Fruit fly (Drosophila melanogaster) whole organism, larva: ENCODE measurements around the gene CG3408.
A peak's percentile ranks its signal among the peaks of the same experiment; 100 is the strongest.

Source experiments
- noc ChIP-seq: fragments of 200-800 bp; sonication (Bioruptor generic); optimal IDR thresholded peaks from 3 replicates; lab custom pipeline; 2019; ENCODE audit warnings: missing biosample characterization, mild to moderate bottlenecking, missing genetic modification characterization, moderate library complexity

The CG3408 gene

dm6 chr3L:9509037-9509830 is at the start of gene CG3408:
Gene CG3408 (minus strand): TSS chr3L:9509583.
- TF ChIP-seq noc (tag; lab: Kevin White, UChicago), result peak; percentile 43

dm6 chr3L:9559040-9559439 is 49.7 kb upstream of the CG3408 start:
- TF ChIP-seq noc (tag; lab: Kevin White, UChicago), result no peak

- no peak for TF ChIP-seq noc (tag; lab: Kevin White, UChicago)
Measured at dm6 chr3L:9556666-9557065, 47.3 kb upstream of the CG3408 start.

DNA sequence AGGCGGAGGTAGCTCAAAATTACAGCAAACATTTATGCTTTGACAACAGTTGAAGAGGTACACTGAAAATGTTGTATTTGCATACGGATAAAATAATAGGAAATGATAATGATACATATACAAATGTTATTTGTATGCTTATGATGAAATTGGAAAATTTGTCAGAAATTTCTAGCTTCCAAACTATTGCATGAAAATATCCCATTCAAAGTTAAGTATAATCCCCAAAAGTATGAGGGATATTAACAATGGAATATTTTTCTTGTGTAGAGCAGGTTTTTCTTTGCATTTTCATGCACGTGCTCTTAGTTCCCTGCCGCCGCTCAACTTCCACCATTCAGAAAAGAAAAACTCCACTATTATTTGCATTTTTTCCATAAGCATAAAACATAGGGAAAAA is 45.6 kb upstream of the CG3408 start:
- no peak for TF ChIP-seq noc (tag; lab: Kevin White, UChicago)

DNA sequence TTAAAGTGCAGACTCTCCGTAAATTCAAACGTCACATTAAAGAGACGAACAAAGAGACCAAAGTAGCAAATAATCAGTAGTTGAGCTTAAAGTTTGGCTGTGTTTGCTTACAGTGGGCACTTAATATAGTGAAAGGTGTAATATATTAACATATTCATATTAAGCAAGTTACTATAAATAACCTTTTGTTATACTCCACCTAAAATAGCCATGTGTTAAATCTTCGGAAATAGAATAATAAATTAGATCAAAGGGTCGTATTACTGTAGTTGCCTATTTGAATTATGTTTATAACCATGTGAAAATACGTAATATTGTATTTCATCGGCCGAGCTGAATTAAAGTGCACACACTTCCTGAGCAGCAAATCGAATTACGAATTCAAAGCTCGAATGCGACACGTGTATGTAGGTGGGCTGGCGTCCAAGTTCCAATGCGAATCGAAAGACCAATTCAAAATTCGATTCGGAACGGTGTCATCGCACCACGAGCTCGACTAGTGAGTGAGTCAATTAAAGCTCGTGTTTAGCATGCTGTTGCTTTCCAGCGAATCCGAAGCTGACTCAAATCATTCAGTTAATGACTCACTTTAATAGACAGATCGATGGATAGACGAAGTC is 42.9 kb upstream of the CG3408 start:
- no peak for TF ChIP-seq noc (tag; lab: Kevin White, UChicago)

DNA sequence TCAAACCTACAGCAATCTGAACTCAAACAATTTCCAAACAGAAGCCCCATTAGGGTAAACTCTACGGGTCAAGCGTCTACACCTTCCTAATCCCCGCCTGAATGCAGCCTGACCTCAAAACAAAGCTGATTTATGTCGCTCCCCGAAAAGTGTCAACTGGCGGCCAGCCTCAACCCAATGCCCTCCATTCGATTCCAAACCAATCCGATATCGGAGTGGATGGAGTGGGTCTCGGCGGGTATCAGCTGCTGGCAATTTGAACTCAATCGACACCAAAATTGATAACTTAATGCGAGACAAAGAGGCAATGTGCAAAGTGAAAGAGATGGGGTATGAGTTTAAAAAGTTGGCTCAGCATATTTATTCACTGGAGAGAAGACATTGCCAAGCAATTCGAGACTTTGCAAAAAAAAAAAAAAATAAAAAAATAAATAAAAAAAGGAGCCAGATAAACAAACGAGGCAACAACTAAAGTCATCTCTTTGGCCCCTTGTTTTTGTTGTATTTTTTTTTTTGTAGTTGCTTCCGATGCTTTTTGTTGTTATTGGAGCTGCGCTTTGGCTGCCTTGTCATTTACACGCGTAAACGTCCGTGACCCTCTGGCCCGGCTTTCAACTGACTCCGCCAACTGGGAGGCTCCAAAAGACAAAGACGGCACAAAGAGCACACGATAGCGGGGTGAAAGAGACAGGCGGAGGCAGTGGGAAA is 41.6 kb upstream of the CG3408 start:
- no peak for TF ChIP-seq noc (tag; lab: Kevin White, UChicago)

- TF ChIP-seq noc (tag; lab: Kevin White, UChicago), result no peak
Measured at dm6 chr3L:9549690-9550303, 40.4 kb upstream of the CG3408 start.

DNA sequence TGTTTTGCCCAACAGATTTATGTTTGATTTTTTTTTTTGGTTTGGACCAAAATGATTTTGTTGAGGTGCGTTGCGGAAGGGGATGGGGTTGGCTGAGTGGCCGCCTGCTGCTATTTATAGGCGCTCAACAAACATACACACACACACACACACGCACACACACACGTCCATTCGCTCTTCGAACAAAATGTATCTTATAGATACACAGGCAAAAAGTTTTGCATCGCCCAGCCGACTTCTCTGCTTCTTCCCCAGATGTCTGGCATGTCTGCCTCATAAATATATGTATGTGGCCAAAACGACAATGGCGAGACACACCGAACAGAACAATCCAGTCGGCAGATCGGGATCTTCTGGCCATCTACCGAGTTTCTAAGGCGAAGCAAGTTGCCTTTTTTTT is 39.4 kb upstream of the CG3408 start:
- no peak for TF ChIP-seq noc (tag; lab: Kevin White, UChicago)

DNA sequence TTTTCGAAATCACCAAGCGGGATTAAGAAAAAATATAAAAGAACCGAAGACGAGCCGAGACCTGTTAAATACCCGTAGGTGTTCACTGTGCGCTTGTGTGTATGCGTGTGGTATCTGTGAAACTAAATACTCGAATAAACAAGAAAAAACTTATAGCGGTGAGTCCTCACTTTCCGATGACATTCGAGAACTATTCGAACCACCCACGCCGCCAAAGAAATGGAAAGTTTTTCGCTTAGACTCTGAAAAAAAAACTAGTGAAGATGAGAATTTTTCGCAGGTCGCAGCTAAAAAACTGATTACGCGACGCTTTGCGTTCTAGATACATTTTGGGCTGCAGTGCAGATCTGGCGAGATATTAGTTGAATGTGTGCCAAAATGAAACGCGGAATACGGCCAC is 38.5 kb upstream of the CG3408 start:
- TF ChIP-seq noc (tag; lab: Kevin White, UChicago), result no peak

DNA sequence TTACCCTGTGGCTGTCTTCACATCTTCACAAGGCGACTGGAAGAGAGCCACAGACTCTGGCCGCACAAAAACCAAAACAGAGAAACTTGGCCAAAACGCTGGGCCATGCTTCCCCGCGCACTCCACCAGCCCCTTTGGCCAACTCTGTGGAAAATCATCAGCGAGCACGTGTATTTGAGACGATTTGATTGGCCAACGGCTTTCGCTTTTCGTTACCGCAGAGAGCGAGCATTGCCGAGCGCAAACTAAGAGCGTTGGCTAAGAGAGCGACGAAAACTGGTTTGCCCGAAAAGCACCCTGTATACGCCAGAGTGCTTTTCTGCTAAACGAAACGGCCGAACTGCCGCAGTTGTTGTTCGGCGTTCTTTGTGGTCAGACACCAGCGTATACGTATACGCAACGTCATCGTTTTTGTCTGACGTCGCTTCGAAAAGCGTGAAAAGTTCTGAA is 37.5 kb upstream of the CG3408 start, which contains the start of gene CG42673:
TSS of gene CG42673 (plus strand) at position 346 of the 450 bp plus-strand sequence.
- TF ChIP-seq noc (tag; lab: Kevin White, UChicago), result no peak

DNA sequence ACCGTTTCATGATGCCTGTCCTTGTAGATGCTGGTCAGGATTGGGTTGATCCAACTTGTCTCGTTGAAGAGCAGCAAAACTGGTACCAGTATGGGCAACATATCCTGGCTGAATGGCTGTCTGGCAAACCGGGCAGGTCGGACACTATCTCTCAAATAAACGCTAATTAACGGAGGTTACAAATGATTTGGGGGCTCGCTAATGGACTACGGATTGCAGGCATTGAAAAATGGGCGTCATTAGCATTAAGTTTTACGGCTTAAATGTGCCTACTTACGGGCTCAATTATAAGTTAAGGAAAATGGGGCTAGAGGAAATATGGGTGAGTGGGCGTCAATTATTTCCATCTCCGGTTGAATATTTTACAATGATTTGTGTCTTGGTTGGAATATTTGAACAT is 34.5 kb upstream of the CG3408 start, which contains the start of gene Ir67a:
TSS of gene Ir67a (minus strand) at position 101 of the 400 bp plus-strand sequence.
- TF ChIP-seq noc (tag; lab: Kevin White, UChicago), result no peak

DNA sequence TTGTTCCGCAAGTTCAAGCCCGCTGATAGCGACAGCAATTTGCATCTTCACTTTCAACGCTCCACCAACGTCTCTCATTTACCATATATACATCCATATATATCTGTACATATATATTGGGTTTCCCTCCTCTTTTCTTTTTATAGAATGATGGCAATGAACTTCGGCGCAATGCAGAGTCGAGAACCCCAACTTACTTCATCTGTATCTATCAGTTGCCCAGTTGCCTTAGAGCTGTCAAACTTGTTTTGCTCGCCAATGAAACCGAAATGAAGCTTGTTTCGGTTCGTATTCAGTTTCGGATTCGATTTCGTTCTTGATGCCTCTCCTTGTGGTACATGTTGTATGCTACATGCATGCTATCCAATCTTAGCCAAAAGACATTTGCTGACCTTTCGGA is 19.5 kb upstream of the CG3408 start, which contains the start of gene Or67a:
TSS of gene Or67a (plus strand) at position 233 of the 400 bp plus-strand sequence.
- no peak for TF ChIP-seq noc (tag; lab: Kevin White, UChicago)

DNA sequence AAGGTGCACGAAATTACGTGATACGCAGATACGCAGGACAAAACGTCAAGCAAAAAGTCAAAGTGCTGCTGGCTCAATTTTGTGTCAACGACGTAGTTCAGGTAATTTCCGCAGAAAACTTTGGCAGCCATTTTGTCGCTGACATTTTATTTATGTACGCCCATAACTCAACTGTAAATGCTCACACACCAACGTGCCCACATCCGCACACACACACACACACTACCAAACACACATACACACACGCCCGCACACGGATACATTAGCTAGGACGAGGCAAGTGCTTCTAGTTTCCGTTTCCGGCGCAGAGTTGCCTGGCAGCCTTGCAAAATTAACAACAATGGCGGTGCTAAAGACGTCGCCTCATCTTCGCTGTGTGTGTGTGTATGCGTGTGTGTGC is 16.1 kb upstream of the CG3408 start, which contains the start of gene CG33700:
TSS of gene CG33700 (minus strand) at position 101 of the 400 bp plus-strand sequence.
- TF ChIP-seq noc (tag; lab: Kevin White, UChicago), result no peak

dm6 chr3L:9513309-9513708 is 3.9 kb upstream of the CG3408 start, which contains the start of gene CG33702:
Gene CG33702 (minus strand): TSS chr3L:9513409.
- no peak for TF ChIP-seq noc (tag; lab: Kevin White, UChicago)

DNA sequence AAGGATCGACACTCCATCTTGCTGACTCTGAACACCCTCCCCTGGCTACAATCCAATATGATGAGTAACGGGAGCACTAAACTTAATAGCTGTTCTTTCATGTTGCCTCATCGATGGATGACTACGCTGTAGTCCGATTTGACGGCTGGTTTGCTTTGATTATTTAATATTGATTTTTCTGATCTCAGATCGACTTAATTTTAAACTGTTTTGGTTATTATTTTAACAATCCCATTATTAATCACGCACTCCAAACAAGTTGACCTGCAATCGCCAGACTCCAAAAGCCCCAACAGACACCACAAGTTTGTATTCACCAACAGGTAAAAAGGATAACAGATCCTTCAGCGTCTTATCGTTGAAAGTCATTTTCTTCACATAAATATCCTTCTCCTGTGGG is 3.2 kb upstream of the CG3408 start, which contains the start of gene CG33703:
TSS of gene CG33703 (minus strand) at position 101 of the 400 bp plus-strand sequence.
- TF ChIP-seq noc (tag; lab: Kevin White, UChicago), result no peak
